Fruit fly (Drosophila melanogaster): ENCODE data around the gene CG11656.

The CG11656 gene

dm6 chr3R:12981334-12982166 is 28.1 kb upstream of the CG11656 start (continued):
- TF ChIP-seq Kr (GFP tag; optimal IDR thresholded peaks at IDR 0.05) (no peak), CG17829 (tag; optimal IDR thresholded peaks at IDR 0.05) (peak; percentile 70), mam (GFP tag; optimal IDR thresholded peaks at IDR 0.05) (peak; percentile 43), dimm (GFP tag; IDR thresholded peaks at IDR 0.05) (peak; percentile 30; the same call in 1 of the 2 replicates), Scr (GFP tag; IDR thresholded peaks at IDR 0.05; ENCODE audit: partially characterized antibody) (no peak), CG10654 (GFP tag; optimal IDR thresholded peaks at IDR 0.05) (peak; percentile 58), Gsc (GFP tag; IDR thresholded peaks at IDR 0.05) (no peak), trem (tag; optimal IDR thresholded peaks at IDR 0.05) (peak; percentile 34), CoRest (tag; optimal IDR thresholded peaks at IDR 0.05) (peak; percentile 83), CG31365 (tag; optimal IDR thresholded peaks at IDR 0.05) (no peak), CG9797 (GFP tag; optimal IDR thresholded peaks at IDR 0.05) (no peak), CG6654 (GFP tag; optimal IDR thresholded peaks at IDR 0.05) (peak; percentile 49), CG11398 (GFP tag; optimal IDR thresholded peaks at IDR 0.05) (no peak), E2f2 (GFP tag; IDR thresholded peaks at IDR 0.05) (peak; percentile 38; the same call in 1 of the 2 replicates), jumu (GFP tag; optimal IDR thresholded peaks at IDR 0.05) (peak; percentile 22), Dek (tag; optimal IDR thresholded peaks at IDR 0.05) (no peak), CG14965 (GFP tag; optimal IDR thresholded peaks at IDR 0.05; ENCODE audit: borderline replicate concordance) (no peak), CG30020 (tag; optimal IDR thresholded peaks at IDR 0.05) (no peak), Usf (GFP tag; optimal IDR thresholded peaks at IDR 0.05) (peak; percentile 17), CG13624 (GFP tag; optimal IDR thresholded peaks at IDR 0.05) (no peak), TFAM (GFP tag; optimal IDR thresholded peaks at IDR 0.05) (no peak), cwo (GFP tag; optimal IDR thresholded peaks at IDR 0.05) (peak; percentile 68), CG4282 (GFP tag; optimal IDR thresholded peaks at IDR 0.05) (no peak), Dbx (GFP tag; IDR thresholded peaks at IDR 0.05) (0 out of 3 replicates have a peak, but pooled peaks have one; percentile 15), ham (GFP tag; IDR thresholded peaks at IDR 0.05) (no peak), btn (GFP tag; optimal IDR thresholded peaks at IDR 0.05) (no peak), bcd (GFP tag; optimal IDR thresholded peaks at IDR 0.05) (peak; percentile 71), Dll (GFP tag; IDR thresholded peaks at IDR 0.05; ENCODE audit: partially characterized antibody) (no peak), CG6854 (GFP tag; optimal IDR thresholded peaks at IDR 0.05) (peak; percentile 48), CG17568 (GFP tag; optimal IDR thresholded peaks at IDR 0.05) (peak; percentile 19), CG17361 (GFP tag; IDR thresholded peaks at IDR 0.05) (peak; percentile 73), CG33557 (GFP tag; optimal IDR thresholded peaks at IDR 0.05) (no peak), CG30403 (GFP tag; optimal IDR thresholded peaks at IDR 0.05) (peak; percentile 80), sens-2 (GFP tag; IDR thresholded peaks at IDR 0.05) (no peak), CG7786 (GFP tag; optimal IDR thresholded peaks at IDR 0.05) (no peak), Dp (GFP tag; optimal IDR thresholded peaks at IDR 0.05) (no peak), mld (GFP tag; IDR thresholded peaks at IDR 0.05; ENCODE audit: partially characterized antibody) (no peak), jing (GFP tag; optimal IDR thresholded peaks at IDR 0.05) (peak; percentile 0), GATAe (GFP tag; conservative IDR thresholded peaks at IDR 0.05) (no peak), HHEX (GFP tag; optimal IDR thresholded peaks at IDR 0.05) (peak; percentile 49), Jarid2 (GFP tag; optimal IDR thresholded peaks at IDR 0.05) (peak; percentile 50), CG6683 (GFP tag; optimal IDR thresholded peaks at IDR 0.05) (no peak), hkb (optimal IDR thresholded peaks at IDR 0.05) (no peak), hkb (GFP tag; IDR thresholded peaks at IDR 0.05) (peak; percentile 74), fd96Cb (tag; optimal IDR thresholded peaks at IDR 0.05) (peak; percentile 51), salm (tag; optimal IDR thresholded peaks at IDR 0.05) (peak; percentile 7), pb (GFP tag; optimal IDR thresholded peaks at IDR 0.05) (no peak), CG2875 (GFP tag; optimal IDR thresholded peaks at IDR 0.05) (peak; percentile 35), CG6175 (GFP tag; IDR thresholded peaks at IDR 0.05) (no peak)

Data from whole organism, embryonic.